Fruit fly (Drosophila melanogaster): ENCODE data around the gene CG34140.

Gene CG34140

dm6 chr3L:199754-200596 is 15.8 kb upstream of the CG34140 start, which contains the start of the genes rno and mri (continued):
- TF ChIP-seq CG16815 (GFP tag; optimal IDR thresholded peaks at IDR 0.05) (peak; percentile 59), sug (tag; optimal IDR thresholded peaks at IDR 0.05) (peak; percentile 73), CG11560 (tag; IDR thresholded peaks at IDR 0.05) (peak; percentile 97), peb (GFP tag; IDR thresholded peaks at IDR 0.05) (peak; percentile 66; the same call in 1 of the 2 replicates), ash1 (GFP tag; optimal IDR thresholded peaks at IDR 0.05) (no peak), Max (GFP tag; optimal IDR thresholded peaks at IDR 0.05) (peak; percentile 9), chn (GFP tag; optimal IDR thresholded peaks at IDR 0.05) (no peak), Rfx (GFP tag; IDR thresholded peaks at IDR 0.05) (peak; percentile 68), Dfd (GFP tag; optimal IDR thresholded peaks at IDR 0.05) (no peak), kni (GFP tag; optimal IDR thresholded peaks at IDR 0.05) (no peak), grn (GFP tag; optimal IDR thresholded peaks at IDR 0.05) (no peak), hkb (optimal IDR thresholded peaks at IDR 0.05) (no peak), hkb (GFP tag; IDR thresholded peaks at IDR 0.05) (peak; percentile 66), Ptx1 (GFP tag; IDR thresholded peaks at IDR 0.05) (peak; percentile 81), CG11093 (GFP tag; IDR thresholded peaks at IDR 0.05) (peak; percentile 54; the same call in 1 of the 3 replicates), zfh1 (GFP tag; IDR thresholded peaks at IDR 0.05) (peak; percentile 71; the same call in 2 of the 3 replicates), Hsf (GFP tag; optimal IDR thresholded peaks at IDR 0.05) (peak; percentile 9), CG33557 (GFP tag; optimal IDR thresholded peaks at IDR 0.05) (peak; percentile 61), sens-2 (GFP tag; IDR thresholded peaks at IDR 0.05) (peak; percentile 35; the same call in 1 of the 2 replicates), CG1233 (GFP tag; optimal IDR thresholded peaks at IDR 0.05) (peak; percentile 68), CG6813 (GFP tag; optimal IDR thresholded peaks at IDR 0.05) (peak; percentile 14), CG32767 (GFP tag; IDR thresholded peaks at IDR 0.05) (peak; percentile 82), p53 (GFP tag; optimal IDR thresholded peaks at IDR 0.05) (no peak), ems (GFP tag; optimal IDR thresholded peaks at IDR 0.05) (peak; percentile 1), CG12155 (GFP tag; optimal IDR thresholded peaks at IDR 0.05) (peak; percentile 42), bab2 (GFP tag; optimal IDR thresholded peaks at IDR 0.05) (peak; percentile 51), BtbVII (GFP tag; optimal IDR thresholded peaks at IDR 0.05) (peak; percentile 3), CG2712 (tag; optimal IDR thresholded peaks at IDR 0.05) (peak; percentile 86), lov (optimal IDR thresholded peaks at IDR 0.05) (no peak), lov (GFP tag; IDR thresholded peaks at IDR 0.05) (0 out of 3 replicates have a peak, but pooled peaks have one; percentile 44), CG8944 (GFP tag; optimal IDR thresholded peaks at IDR 0.05) (no peak), CG7556 (GFP tag; optimal IDR thresholded peaks at IDR 0.05) (peak; percentile 69), Dll (GFP tag; IDR thresholded peaks at IDR 0.05; ENCODE audit: partially characterized antibody) (peak; percentile 95), zf30C (GFP tag; optimal IDR thresholded peaks at IDR 0.05) (no peak), CG8281 (tag; optimal IDR thresholded peaks at IDR 0.05) (no peak), lbe (GFP tag; optimal IDR thresholded peaks at IDR 0.05) (peak; percentile 59), dmrt11E (tag; optimal IDR thresholded peaks at IDR 0.05) (peak; percentile 76), fru (optimal IDR thresholded peaks at IDR 0.05) (no peak), Aef1 (GFP tag; IDR thresholded peaks at IDR 0.05) (peak; percentile 47; the same call in 2 of the 3 replicates), Dref (GFP tag; IDR thresholded peaks at IDR 0.05) (peak; percentile 83), Taf1 (GFP tag; IDR thresholded peaks at IDR 0.05) (peak; percentile 51), sisA (GFP tag; IDR thresholded peaks at IDR 0.05) (peak; percentile 64; the same call in 1 of the 2 replicates), phol (tag; optimal IDR thresholded peaks at IDR 0.05) (peak; percentile 99), CG15479 (GFP tag; optimal IDR thresholded peaks at IDR 0.05) (no peak), CG12104 (GFP tag; optimal IDR thresholded peaks at IDR 0.05) (peak; percentile 67), CG6272 (GFP tag; IDR thresholded peaks at IDR 0.05) (peak; percentile 67), H15 (GFP tag; IDR thresholded peaks at IDR 0.05) (0 out of 3 replicates have a peak, but pooled peaks have one; percentile 41), tgo (GFP tag; IDR thresholded peaks at IDR 0.05) (peak; percentile 77), CG17568 (GFP tag; optimal IDR thresholded peaks at IDR 0.05) (no peak), CG8478 (optimal IDR thresholded peaks at IDR 0.05) (no peak), emc (GFP tag; optimal IDR thresholded peaks at IDR 0.05) (no peak)

Data from whole organism, embryonic.